Worm (Caenorhabditis elegans) whole organism, young adult: ENCODE measurements around the gene mbk-2.

Source experiments
- F39B2.1 ChIP-seq: fragments of 200-800 bp; sonication (Bioruptor generic); IDR thresholded peaks from 2 replicates; pipeline ENCODE4 v1.3.6; 2022; ENCODE audit warnings: missing genetic modification reagents, missing genetic modification characterization, missing compliant biosample characterization
- akir-1 ChIP-seq: fragments of 200-800 bp; sonication (Bioruptor generic); optimal IDR thresholded peaks from 2 replicates; lab custom pipeline; 2018; ENCODE audit warnings: mild to moderate bottlenecking, missing genetic modification characterization, moderate library complexity, missing compliant biosample characterization
- him-1 ChIP-seq: sonication (generic microtip); optimal IDR thresholded peaks from 2 replicates; lab custom pipeline; 2016; ENCODE audit warnings: missing genotype, missing genetic modification reagents, missing genetic modification characterization, missing compliant biosample characterization
- hsf-1 ChIP-seq: fragments of 200-800 bp; sonication (Bioruptor generic); IDR thresholded peaks from 2 replicates; pipeline ENCODE4 v1.3.6; 2022; ENCODE audit warnings: missing genetic modification reagents, missing genetic modification characterization, missing compliant biosample characterization
- lin-35 ChIP-seq, 3 experiments: fragments of 150-350 bp in 2 of 3; sonication (generic microtip) in 1 of 3; optimal IDR thresholded peaks; 2 replicates each; lab custom pipeline; 2014 to 2018; ENCODE audit warnings: missing biosample characterization in 3 of 3, missing genetic modification characterization in 3 of 3, missing genetic modification reagents in 3 of 3
- mcd-1 ChIP-seq: fragments of 200-800 bp; sonication (Bioruptor generic); IDR thresholded peaks from 2 replicates; pipeline ENCODE4 v1.3.6; 2022; ENCODE audit warnings: missing genetic modification reagents, missing genetic modification characterization, missing compliant biosample characterization
- nhr-120 ChIP-seq: fragments of 200-800 bp; sonication (Bioruptor generic); IDR thresholded peaks from 2 replicates; pipeline ENCODE4 v1.3.6; 2022; ENCODE audit warnings: missing genetic modification characterization, missing compliant biosample characterization
- ztf-26 ChIP-seq: sonication (generic microtip); optimal IDR thresholded peaks from 2 replicates; lab custom pipeline; 2017; ENCODE audit warnings: missing genetic modification characterization, missing compliant biosample characterization

ce11 chrIV:13080861-13081260 lies 71.9 kb downstream of the mbk-2 start:
- TF ChIP-seq lin-35 (GFP tag; optimal IDR thresholded peaks at IDR 0.05; lab: Kevin White, UChicago), result no peak
- no peak for TF ChIP-seq akir-1 (GFP tag; lab: Kevin White, UChicago)
- no peak for TF ChIP-seq mcd-1 (GFP tag; lab: Robert Waterston, UW)
- TF ChIP-seq F39B2.1 (GFP tag; lab: Robert Waterston, UW), result no peak
- TF ChIP-seq nhr-120 (GFP tag; lab: Robert Waterston, UW), result no peak
- no peak for TF ChIP-seq ztf-26 (tag; lab: Kevin White, UChicago)
- no peak for TF ChIP-seq him-1 (tag; lab: Kevin White, UChicago)
- no peak for TF ChIP-seq hsf-1 (GFP tag; lab: Robert Waterston, UW)
